Worm (Caenorhabditis elegans) whole organism, early embryonic: Measurements from ENCODE around the gene F27D9.7.
"Not testable (repeated sequence)": the region's sequence is repeated elsewhere in the genome, so short reads cannot be mapped to it uniquely, and the experiment has no call there.

Source experiments
- ama-1 ChIP-seq: fragments of 150-350 bp; optimal IDR thresholded peaks from 2 replicates; lab custom pipeline; 2014
- ets-7 ChIP-seq: sonication (generic microtip); optimal IDR thresholded peaks from 2 replicates; lab custom pipeline; 2016; ENCODE audit warnings: missing genotype, missing genetic modification characterization, missing compliant biosample characterization
- hmg-4 ChIP-seq: fragments of 200-800 bp; sonication (Bioruptor generic); optimal IDR thresholded peaks from 2 replicates; lab custom pipeline; 2018; ENCODE audit warnings: mild to moderate bottlenecking, missing genetic modification characterization, missing compliant biosample characterization
- hnd-1 ChIP-seq: sonication (generic microtip); optimal IDR thresholded peaks from 2 replicates; lab custom pipeline; 2016; ENCODE audit warnings: missing genetic modification characterization, missing compliant biosample characterization
- sea-1 ChIP-seq: fragments of 200-800 bp; sonication (Bioruptor generic); conservative IDR thresholded peaks from 2 replicates; pipeline ENCODE4 v1.3.6; 2022; ENCODE audit warnings: missing genetic modification characterization, missing compliant biosample characterization
- tbx-37 ChIP-seq: fragments of 200-800 bp; sonication (Bioruptor generic); conservative IDR thresholded peaks from 2 replicates; pipeline ENCODE4 v1.3.6; 2022; ENCODE audit warnings: missing genetic modification reagents, missing genetic modification characterization, missing compliant biosample characterization

- TF ChIP-seq ets-7; sea-1; hnd-1 (tag; lab: Kevin White, UChicago); tbx-37 (GFP tag; lab: Robert Waterston, UW); ama-1 (lab: Kevin White, UChicago); hmg-4: not testable (repeated sequence)
These were observed 5.7 kb downstream of the F27D9.7 start, which contains the start of gene dhs-29 for ce11 chrX:7664819-7665218.
